Worm (Caenorhabditis elegans): ENCODE data around the gene F25G6.9.

- TF ChIP-seq hlh-8 (tag; optimal IDR thresholded peaks at IDR 0.05) (no peak), rnt-1 (tag; optimal IDR thresholded peaks at IDR 0.05) (no peak), hlh-30 (tag; optimal IDR thresholded peaks at IDR 0.05; ENCODE audit: insufficient read depth) (no peak), dve-1 (tag; optimal IDR thresholded peaks at IDR 0.05) (no peak)
These were observed 40.2 kb upstream of the F25G6.9 start for ce11 chrV:8609776-8610529.
